Worm (Caenorhabditis elegans) whole organism, L1 larva: Measurements from ENCODE around the gene ZK593.2.

Experiments used
- C04F5.9 ChIP-seq: sonication (generic microtip); optimal IDR thresholded peaks from 2 replicates; lab custom pipeline; 2016; ENCODE audit warnings: missing genetic modification characterization, missing compliant biosample characterization
- C16A3.4 ChIP-seq: fragments of 150-350 bp; optimal IDR thresholded peaks from 2 replicates; lab custom pipeline; 2014; ENCODE audit warnings: missing biosample characterization, missing genetic modification characterization
- F16B12.6 ChIP-seq: fragments of 150-350 bp; optimal IDR thresholded peaks from 2 replicates; lab custom pipeline; 2014; ENCODE audit warnings: missing biosample characterization, missing genetic modification characterization
- aha-1 ChIP-seq: fragments of 150-350 bp; optimal IDR thresholded peaks from 2 replicates; lab custom pipeline; 2014; ENCODE audit warnings: missing biosample characterization, missing genetic modification characterization
- alr-1 ChIP-seq: fragments of 200-800 bp; sonication (Bioruptor generic); optimal IDR thresholded peaks from 2 replicates; lab custom pipeline; 2018; ENCODE audit warnings: borderline replicate concordance, mild to moderate bottlenecking, missing genetic modification characterization, missing compliant biosample characterization
- aly-2 ChIP-seq: fragments of 150-350 bp; optimal IDR thresholded peaks from 2 replicates; lab custom pipeline; 2014; ENCODE audit warnings: missing biosample characterization, missing genetic modification characterization
- ama-1 ChIP-seq: fragments of 150-350 bp; optimal IDR thresholded peaks from 2 replicates; lab custom pipeline; 2014
- blmp-1 ChIP-seq: fragments of 150-350 bp; optimal IDR thresholded peaks from 2 replicates; lab custom pipeline; 2014; ENCODE audit warnings: missing biosample characterization, missing genetic modification characterization
- ceh-63 ChIP-seq: fragments of 200-800 bp; sonication (Bioruptor generic); optimal IDR thresholded peaks from 2 replicates; lab custom pipeline; 2018; ENCODE audit warnings: mild to moderate bottlenecking, missing genetic modification characterization, missing compliant biosample characterization
- ceh-88 ChIP-seq: fragments of 200-800 bp; sonication (Bioruptor generic); IDR thresholded peaks from 2 replicates; pipeline ENCODE4 v1.3.6; 2022; ENCODE audit warnings: missing genetic modification characterization, missing compliant biosample characterization
- ceh-90 ChIP-seq: sonication (generic microtip); optimal IDR thresholded peaks from 2 replicates; lab custom pipeline; 2016; ENCODE audit warnings: missing genetic modification characterization, missing compliant biosample characterization
- dpl-1 ChIP-seq, 3 experiments: fragments of 150-350 bp in 2 of 3; sonication (generic microtip) in 1 of 3; optimal IDR thresholded peaks; 2 replicates each; lab custom pipeline; 2014 to 2017; ENCODE audit warnings: missing biosample characterization in 3 of 3, missing genetic modification characterization in 3 of 3, missing genetic modification reagents in 3 of 3
- dsc-1 ChIP-seq: sonication (generic microtip); optimal IDR thresholded peaks from 2 replicates; lab custom pipeline; 2016; ENCODE audit warnings: mild to moderate bottlenecking, missing genetic modification characterization, missing compliant biosample characterization
- egl-13 ChIP-seq: sonication (generic microtip); optimal IDR thresholded peaks from 2 replicates; lab custom pipeline; 2016; ENCODE audit warnings: missing genotype, missing genetic modification reagents, missing genetic modification characterization, missing compliant biosample characterization
- elt-2 ChIP-seq: sonication (generic microtip); optimal IDR thresholded peaks from 2 replicates; lab custom pipeline; 2016; ENCODE audit warnings: missing genetic modification characterization, mild to moderate bottlenecking, inconsistent platforms, missing compliant biosample characterization, missing genetic modification reagents
- ets-5 ChIP-seq: fragments of 200-800 bp; sonication (Bioruptor generic); IDR thresholded peaks from 2 replicates; pipeline ENCODE4 v1.3.6; 2022; ENCODE audit warnings: missing genetic modification characterization, missing compliant biosample characterization
- fkh-10 ChIP-seq: sonication (generic microtip); optimal IDR thresholded peaks from 2 replicates; lab custom pipeline; 2017; ENCODE audit warnings: missing biosample characterization, missing genetic modification reagents, missing genetic modification characterization
- fkh-8 ChIP-seq: sonication (generic microtip); optimal IDR thresholded peaks from 2 replicates; lab custom pipeline; 2016; ENCODE audit warnings: mild to moderate bottlenecking, missing genetic modification characterization, missing compliant biosample characterization
- hlh-17 ChIP-seq: fragments of 200-800 bp; sonication (Bioruptor generic); optimal IDR thresholded peaks from 2 replicates; lab custom pipeline; 2018; ENCODE audit warnings: missing genetic modification characterization, mild to moderate bottlenecking, missing compliant biosample characterization, moderate library complexity, borderline replicate concordance
- irx-1 ChIP-seq: sonication (generic microtip); optimal IDR thresholded peaks from 2 replicates; lab custom pipeline; 2016; ENCODE audit warnings: missing genetic modification characterization, missing compliant biosample characterization
- isw-1 ChIP-seq: fragments of 200-800 bp; sonication (Bioruptor generic); IDR thresholded peaks from 2 replicates; pipeline ENCODE4 v1.3.6; 2022; ENCODE audit warnings: missing genetic modification characterization, missing compliant biosample characterization
- lin-13 ChIP-seq: fragments of 150-350 bp; optimal IDR thresholded peaks from 2 replicates; lab custom pipeline; 2014; ENCODE audit warnings: missing biosample characterization, missing genetic modification reagents, missing genetic modification characterization
- lin-15B ChIP-seq: fragments of 150-350 bp; sonication (generic microtip); optimal IDR thresholded peaks from 3 replicates; lab custom pipeline; 2014; ENCODE audit warnings: missing biosample characterization, missing genetic modification characterization
- lin-35 ChIP-seq, 2 experiments: fragments of 150-350 bp; optimal IDR thresholded peaks; 2 replicates each; lab custom pipeline; 2014; ENCODE audit warnings: missing biosample characterization in 2 of 2, missing genetic modification characterization in 2 of 2, missing genetic modification reagents in 2 of 2
- lin-39 ChIP-seq: fragments of 150-350 bp; optimal IDR thresholded peaks from 2 replicates; lab custom pipeline; 2014; ENCODE audit warnings: missing biosample characterization, missing genetic modification reagents, missing genetic modification characterization
- lsy-2 ChIP-seq, 2 experiments: fragments of 150-350 bp; optimal IDR thresholded peaks; 2 replicates each; lab custom pipeline; 2014; ENCODE audit warnings: missing biosample characterization in 2 of 2, missing genetic modification characterization in 2 of 2
- mab-9 ChIP-seq: fragments of 200-800 bp; sonication (Bioruptor generic); IDR thresholded peaks from 2 replicates; pipeline ENCODE4 v1.3.6; 2022; ENCODE audit warnings: missing genetic modification reagents, missing genetic modification characterization, missing compliant biosample characterization
- mdl-1 ChIP-seq, 2 experiments: fragments of 150-350 bp; optimal IDR thresholded peaks; 2 replicates each; lab custom pipeline; 2014 to 2017; ENCODE audit warnings: missing biosample characterization in 2 of 2, missing genetic modification characterization in 2 of 2, inconsistent platforms in 1 of 2
- mep-1 ChIP-seq: fragments of 150-350 bp; optimal IDR thresholded peaks from 2 replicates; lab custom pipeline; 2014; ENCODE audit warnings: missing biosample characterization, missing genetic modification characterization
- nhr-11 ChIP-seq: fragments of 150-350 bp; optimal IDR thresholded peaks from 2 replicates; lab custom pipeline; 2014; ENCODE audit warnings: missing biosample characterization, missing genetic modification characterization
- nhr-12 ChIP-seq: sonication (generic microtip); optimal IDR thresholded peaks from 2 replicates; lab custom pipeline; 2017; ENCODE audit warnings: missing biosample characterization, missing genetic modification characterization
- nhr-19 ChIP-seq: fragments of 200-800 bp; sonication (Bioruptor generic); conservative IDR thresholded peaks from 2 replicates; pipeline ENCODE4 v1.3.6; 2022; ENCODE audit warnings: missing genetic modification characterization, missing compliant biosample characterization
- nhr-20 ChIP-seq: sonication (generic microtip); optimal IDR thresholded peaks from 2 replicates; lab custom pipeline; 2016; ENCODE audit warnings: mild to moderate bottlenecking, missing genetic modification characterization, missing compliant biosample characterization
- nhr-28 ChIP-seq: fragments of 150-350 bp; optimal IDR thresholded peaks from 2 replicates; lab custom pipeline; 2014; ENCODE audit warnings: missing biosample characterization, missing genetic modification characterization
- nhr-47 ChIP-seq: sonication (generic microtip); optimal IDR thresholded peaks from 2 replicates; lab custom pipeline; 2016; ENCODE audit warnings: mild to moderate bottlenecking, missing genetic modification characterization, moderate library complexity, missing compliant biosample characterization
- nhr-77 ChIP-seq: fragments of 150-350 bp; optimal IDR thresholded peaks from 2 replicates; lab custom pipeline; 2014; ENCODE audit warnings: missing biosample characterization, missing genetic modification characterization
- nhr-90 ChIP-seq: sonication (generic microtip); optimal IDR thresholded peaks from 2 replicates; lab custom pipeline; 2016; ENCODE audit warnings: mild to moderate bottlenecking, missing genetic modification characterization, missing compliant biosample characterization; ENCODE audit not compliant: poor library complexity
- pag-3 ChIP-seq: sonication (generic microtip); optimal IDR thresholded peaks from 2 replicates; lab custom pipeline; 2017; ENCODE audit warnings: missing genetic modification characterization, mild to moderate bottlenecking, missing compliant biosample characterization, antibody characterized with exemption, borderline replicate concordance; ENCODE audit not compliant: insufficient read depth
- pax-3 ChIP-seq: fragments of 200-800 bp; sonication (Bioruptor generic); optimal IDR thresholded peaks from 2 replicates; lab custom pipeline; 2018; ENCODE audit warnings: mild to moderate bottlenecking, missing genetic modification characterization, moderate library complexity, missing compliant biosample characterization
- pqm-1 ChIP-seq: sonication (generic microtip); optimal IDR thresholded peaks from 3 replicates; lab custom pipeline; 2017; ENCODE audit warnings: missing biosample characterization, missing genetic modification characterization
- rnt-1 ChIP-seq: sonication (generic microtip); optimal IDR thresholded peaks from 2 replicates; lab custom pipeline; 2016; ENCODE audit warnings: mild to moderate bottlenecking, missing genetic modification characterization, moderate library complexity, missing compliant biosample characterization
- skn-1 ChIP-seq: fragments of 150-350 bp; optimal IDR thresholded peaks from 2 replicates; lab custom pipeline; 2014; ENCODE audit warnings: missing biosample characterization, missing genetic modification characterization
- sox-4 ChIP-seq: sonication (generic microtip); optimal IDR thresholded peaks from 2 replicates; lab custom pipeline; 2016; ENCODE audit warnings: missing genetic modification characterization, missing compliant biosample characterization
- swsn-7 ChIP-seq: sonication (generic microtip); optimal IDR thresholded peaks from 2 replicates; lab custom pipeline; 2016; ENCODE audit warnings: missing genetic modification characterization, missing compliant biosample characterization
- tlp-1 ChIP-seq: fragments of 150-350 bp; optimal IDR thresholded peaks from 2 replicates; lab custom pipeline; 2014; ENCODE audit warnings: missing biosample characterization, missing genetic modification characterization
- unc-130 ChIP-seq: fragments of 150-350 bp; optimal IDR thresholded peaks from 2 replicates; lab custom pipeline; 2017; ENCODE audit warnings: missing biosample characterization, missing genetic modification characterization, inconsistent platforms
- unc-62 ChIP-seq: fragments of 150-350 bp; optimal IDR thresholded peaks from 2 replicates; lab custom pipeline; 2014; ENCODE audit warnings: missing biosample characterization, missing genetic modification reagents, missing genetic modification characterization
- unc-86 ChIP-seq: sonication (generic microtip); optimal IDR thresholded peaks from 2 replicates; lab custom pipeline; 2016; ENCODE audit warnings: missing genetic modification characterization, missing compliant biosample characterization
- xbp-1 ChIP-seq: sonication (generic microtip); optimal IDR thresholded peaks from 2 replicates; lab custom pipeline; 2016; ENCODE audit warnings: missing genetic modification characterization, missing compliant biosample characterization
- zag-1 ChIP-seq: fragments of 150-350 bp; optimal IDR thresholded peaks from 2 replicates; lab custom pipeline; 2014; ENCODE audit warnings: missing biosample characterization, missing genetic modification characterization
- ztf-11 ChIP-seq, 2 experiments: sonication (generic microtip); optimal IDR thresholded peaks; 2 replicates each; lab custom pipeline; 2016 to 2017; ENCODE audit warnings: missing genetic modification characterization in 2 of 2, missing biosample characterization in 1 of 2, missing compliant biosample characterization in 1 of 2
- ztf-4 ChIP-seq: fragments of 150-350 bp; optimal IDR thresholded peaks from 2 replicates; lab custom pipeline; 2014; ENCODE audit warnings: missing biosample characterization, missing genetic modification characterization

The ZK593.2 gene

ce11 chrIV:10918877-10919560 lies 5.8 kb downstream of the ZK593.2 start (continued):
- TF ChIP-seq pax-3: peak; percentile 9
- TF ChIP-seq nhr-90 (tag; lab: Kevin White, UChicago): peak; percentile 49
- no peak for TF ChIP-seq ztf-11 (tag; optimal IDR thresholded peaks at IDR 0.05; lab: Kevin White, UChicago)
- TF ChIP-seq isw-1 (GFP tag; lab: Robert Waterston, UW): peak; percentile 62
- TF ChIP-seq lin-15B (tag; lab: Kevin White, UChicago): peak; percentile 67
- TF ChIP-seq egl-13: no peak
- no peak for TF ChIP-seq ama-1
- TF ChIP-seq C16A3.4: peak; percentile 47
- peak; percentile 70 to 82 for TF ChIP-seq lsy-2 (tag; optimal IDR thresholded peaks at IDR 0.05; lab: Kevin White, UChicago)
- TF ChIP-seq lin-39 (tag; lab: Kevin White, UChicago): peak; percentile 10
- TF ChIP-seq nhr-19: peak; percentile 82
- no peak for TF ChIP-seq hlh-17 (GFP tag; lab: Kevin White, UChicago)
- no peak for TF ChIP-seq unc-62 (GFP tag; lab: Kevin White, UChicago)
- TF ChIP-seq pqm-1 (tag; lab: Kevin White, UChicago): no peak
- peak; percentile 72 to 76 for TF ChIP-seq lin-35 (GFP tag; optimal IDR thresholded peaks at IDR 0.05; lab: Kevin White, UChicago)
- peak; percentile 85 for TF ChIP-seq swsn-7 (tag; lab: Kevin White, UChicago)
- TF ChIP-seq skn-1 (tag; lab: Kevin White, UChicago): peak; percentile 60
- TF ChIP-seq unc-86 (tag; lab: Kevin White, UChicago): peak; percentile 75
- TF ChIP-seq sox-4 (tag; lab: Kevin White, UChicago): no peak
- TF ChIP-seq mdl-1 (tag; optimal IDR thresholded peaks at IDR 0.05; lab: Kevin White, UChicago): peak in 1 of 2 experiments; percentile 93
- TF ChIP-seq nhr-47 (tag; lab: Kevin White, UChicago): peak; percentile 81
- no peak for TF ChIP-seq C04F5.9
- no peak for TF ChIP-seq nhr-12 (tag; lab: Kevin White, UChicago)
- TF ChIP-seq elt-2 (tag; lab: Kevin White, UChicago): peak; percentile 57
- TF ChIP-seq mab-9 (GFP tag; lab: Robert Waterston, UW): no peak
- no peak for TF ChIP-seq F16B12.6 (tag; lab: Kevin White, UChicago)
- peak; percentile 5 for TF ChIP-seq fkh-10 (GFP tag; lab: Kevin White, UChicago)
- TF ChIP-seq dsc-1: no peak
- no peak for TF ChIP-seq ceh-90 (tag; lab: Kevin White, UChicago)
- peak; percentile 48 for TF ChIP-seq aha-1 (tag; lab: Kevin White, UChicago)
- TF ChIP-seq fkh-8 (tag; lab: Kevin White, UChicago): peak; percentile 84
- peak; percentile 21 for TF ChIP-seq ztf-4 (tag; lab: Kevin White, UChicago)
- TF ChIP-seq irx-1 (tag; lab: Kevin White, UChicago): peak; percentile 72
- peak; percentile 83 for TF ChIP-seq xbp-1
- TF ChIP-seq aly-2 (tag; lab: Kevin White, UChicago): no peak
- TF ChIP-seq tlp-1 (tag; lab: Kevin White, UChicago): no peak
- peak; percentile 19 for TF ChIP-seq blmp-1 (tag; lab: Kevin White, UChicago)
- no peak for TF ChIP-seq nhr-28 (tag; lab: Kevin White, UChicago)
- TF ChIP-seq nhr-77 (tag; lab: Kevin White, UChicago): peak; percentile 75
- TF ChIP-seq alr-1: no peak
- peak; percentile 81 for TF ChIP-seq mep-1 (tag; lab: Kevin White, UChicago)
- TF ChIP-seq unc-130 (tag; lab: Kevin White, UChicago): peak; percentile 51
- peak; percentile 22 for TF ChIP-seq pag-3 (tag; lab: Kevin White, UChicago)
- peak; percentile 74 for TF ChIP-seq lin-13
- no peak for TF ChIP-seq ceh-63 (GFP tag; lab: Kevin White, UChicago)
- no peak for TF ChIP-seq ets-5 (GFP tag; lab: Robert Waterston, UW)
- TF ChIP-seq nhr-20 (tag; lab: Kevin White, UChicago): peak; percentile 92
- peak; percentile 46; the same call in 1 of the 2 replicates for TF ChIP-seq ceh-88 (GFP tag; lab: Robert Waterston, UW)
- no peak for TF ChIP-seq nhr-11 (tag; lab: Kevin White, UChicago)
- peak; percentile 70 for TF ChIP-seq rnt-1 (tag; lab: Kevin White, UChicago)
- no peak for TF ChIP-seq zag-1 (tag; lab: Kevin White, UChicago)
- TF ChIP-seq dpl-1 (GFP tag; optimal IDR thresholded peaks at IDR 0.05; lab: Kevin White, UChicago): peak; percentile 47 to 64 (median 54)
